Fruit fly (Drosophila melanogaster) whole organism, embryonic: ENCODE results near the gene CG10211.

Experiments used
- ATbp ChIP-seq: fragments of 200-800 bp; sonication (Bioruptor generic); optimal IDR thresholded peaks from 2 replicates; lab custom pipeline; 2017; ENCODE audit warnings: missing biosample characterization, mild to moderate bottlenecking, missing genetic modification characterization, missing genetic modification reagents
- Bdp1 ChIP-seq: fragments of 200-800 bp; sonication (Bioruptor generic); optimal IDR thresholded peaks from 3 replicates; lab custom pipeline; 2016; ENCODE audit warnings: missing biosample characterization, missing genetic modification characterization
- Bteb2 ChIP-seq: fragments of 200-800 bp; sonication (Bioruptor generic); optimal IDR thresholded peaks from 2 replicates; lab custom pipeline; 2016; ENCODE audit warnings: missing biosample characterization, missing genetic modification characterization
- CG1024 ChIP-seq: fragments of 200-800 bp; sonication (Bioruptor generic); IDR thresholded peaks from 2 replicates; pipeline ENCODE4 v1.3.6; 2022; ENCODE audit warnings: missing biosample characterization, missing genetic modification characterization
- CG10267 ChIP-seq: fragments of 200-800 bp; sonication (Bioruptor generic); optimal IDR thresholded peaks from 2 replicates; lab custom pipeline; 2018; ENCODE audit warnings: missing biosample characterization, mild to moderate bottlenecking, missing genetic modification characterization, moderate library complexity
- CG10462 ChIP-seq: fragments of 200-800 bp; sonication (Bioruptor generic); optimal IDR thresholded peaks from 2 replicates; lab custom pipeline; 2016; ENCODE audit warnings: missing biosample characterization, missing genetic modification characterization
- CG12219 ChIP-seq: fragments of 200-800 bp; sonication (Bioruptor generic); optimal IDR thresholded peaks from 3 replicates; lab custom pipeline; 2018; ENCODE audit warnings: missing biosample characterization, mild to moderate bottlenecking, missing genetic modification characterization
- CG13775 ChIP-seq: fragments of 200-800 bp; sonication (Bioruptor generic); optimal IDR thresholded peaks from 3 replicates; lab custom pipeline; 2017; ENCODE audit warnings: missing biosample characterization, mild to moderate bottlenecking, missing genetic modification characterization
- CG14710 ChIP-seq: fragments of 200-800 bp; sonication (Bioruptor generic); optimal IDR thresholded peaks from 3 replicates; lab custom pipeline; 2019; ENCODE audit warnings: missing biosample characterization, mild to moderate bottlenecking, missing genetic modification characterization, moderate library complexity
- CG15696 ChIP-seq: fragments of 200-800 bp; sonication (Bioruptor generic); optimal IDR thresholded peaks from 2 replicates; lab custom pipeline; 2019; ENCODE audit warnings: missing biosample characterization, mild to moderate bottlenecking, missing genetic modification characterization, moderate library complexity
- CG16813 ChIP-seq: fragments of 200-800 bp; sonication (Bioruptor generic); IDR thresholded peaks from 3 replicates; pipeline ENCODE4 v1.3.6; 2022; ENCODE audit warnings: missing biosample characterization, missing genetic modification characterization; ENCODE audit not compliant: partially characterized antibody
- CG17568 ChIP-seq: fragments of 200-800 bp; sonication (Bioruptor generic); optimal IDR thresholded peaks from 2 replicates; lab custom pipeline; 2018; ENCODE audit warnings: missing biosample characterization, mild to moderate bottlenecking, missing genetic modification characterization, moderate library complexity
- CG1792 ChIP-seq: fragments of 200-800 bp; sonication (Bioruptor generic); optimal IDR thresholded peaks from 2 replicates; lab custom pipeline; 2016; ENCODE audit warnings: missing biosample characterization, missing genetic modification characterization
- CG18599 ChIP-seq: fragments of 200-800 bp; sonication (Bioruptor generic); optimal IDR thresholded peaks from 3 replicates; lab custom pipeline; 2017; ENCODE audit warnings: missing biosample characterization, missing genetic modification characterization, mild to moderate bottlenecking, moderate library complexity, missing genetic modification reagents
- CG31224 ChIP-seq: fragments of 200-800 bp; sonication (Bioruptor generic); IDR thresholded peaks from 2 replicates; pipeline ENCODE4 v1.3.6; 2022; ENCODE audit warnings: missing biosample characterization, missing genetic modification characterization
- CG32767 ChIP-seq: fragments of 200-800 bp; sonication (Bioruptor generic); IDR thresholded peaks from 2 replicates; pipeline ENCODE4 v1.3.6; 2022; ENCODE audit warnings: missing biosample characterization, missing genetic modification characterization
- CG33213 ChIP-seq: fragments of 200-800 bp; sonication (Bioruptor generic); optimal IDR thresholded peaks from 3 replicates; lab custom pipeline; 2016; ENCODE audit warnings: missing biosample characterization, missing genetic modification characterization
- CG3838 ChIP-seq: fragments of 200-800 bp; sonication (Bioruptor generic); optimal IDR thresholded peaks from 3 replicates; lab custom pipeline; 2016; ENCODE audit warnings: missing biosample characterization, missing genetic modification characterization
- CG3995 ChIP-seq: fragments of 200-800 bp; sonication (Bioruptor generic); optimal IDR thresholded peaks from 3 replicates; lab custom pipeline; 2016; ENCODE audit warnings: missing biosample characterization, missing genetic modification characterization
- CG42726 ChIP-seq: fragments of 200-800 bp; sonication (Bioruptor generic); IDR thresholded peaks from 2 replicates; pipeline ENCODE4 v1.3.6; 2022; ENCODE audit warnings: missing biosample characterization, missing genetic modification characterization; ENCODE audit not compliant: partially characterized antibody
- CG9797 ChIP-seq: fragments of 200-800 bp; sonication (Bioruptor generic); optimal IDR thresholded peaks from 3 replicates; lab custom pipeline; 2018; ENCODE audit warnings: missing biosample characterization, mild to moderate bottlenecking, missing genetic modification characterization
- Camta ChIP-seq: fragments of 200-800 bp; sonication (Bioruptor generic); optimal IDR thresholded peaks from 2 replicates; lab custom pipeline; 2016; ENCODE audit warnings: missing biosample characterization, missing genetic modification characterization
- D ChIP-seq, 2 experiments: fragments of 200-800 bp in 1 of 2; fragments of >200 bp in 1 of 2; sonication (Bioruptor generic) in 1 of 2; optimal IDR thresholded peaks; 2 replicates in 1 of 2; 3 replicates in 1 of 2; lab custom pipeline; 2017; ENCODE audit warnings: mild to moderate bottlenecking in 1 of 2, missing biosample characterization in 1 of 2, missing genetic modification characterization in 1 of 2, missing genetic modification reagents in 1 of 2
- D19B ChIP-seq: fragments of 200-800 bp; sonication (Bioruptor generic); optimal IDR thresholded peaks from 2 replicates; lab custom pipeline; 2017; ENCODE audit warnings: missing biosample characterization, mild to moderate bottlenecking, missing genetic modification characterization
- Doc3 ChIP-seq: fragments of 200-800 bp; sonication (Bioruptor generic); IDR thresholded peaks from 3 replicates; pipeline ENCODE4 v1.3.6; 2022; ENCODE audit warnings: missing biosample characterization, missing genetic modification characterization; ENCODE audit not compliant: partially characterized antibody
- Ets65A ChIP-seq: fragments of 200-800 bp; sonication (Bioruptor generic); peaks from one replicate; lab custom pipeline; 2016; ENCODE audit warnings: missing biosample characterization, missing genetic modification characterization
- Gsc ChIP-seq: fragments of 200-800 bp; sonication (Bioruptor generic); IDR thresholded peaks from 2 replicates; pipeline ENCODE4 v1.3.6; 2022; ENCODE audit warnings: missing biosample characterization, missing genetic modification characterization
- HLH3B ChIP-seq: fragments of 200-800 bp; sonication (Bioruptor generic); IDR thresholded peaks from 2 replicates; pipeline ENCODE4 v1.3.6; 2022; ENCODE audit warnings: missing biosample characterization, missing genetic modification characterization
- Hr39 ChIP-seq: fragments of >200 bp; optimal IDR thresholded peaks from 2 replicates; lab custom pipeline; 2017
- NC2β ChIP-seq: fragments of 200-800 bp; sonication (Bioruptor generic); optimal IDR thresholded peaks from 2 replicates; lab custom pipeline; 2016; ENCODE audit warnings: missing biosample characterization, missing genetic modification characterization
- Oli ChIP-seq: fragments of 200-800 bp; sonication (Bioruptor generic); optimal IDR thresholded peaks from 2 replicates; lab custom pipeline; 2018; ENCODE audit warnings: missing biosample characterization, mild to moderate bottlenecking, missing genetic modification characterization, moderate library complexity
- Spps ChIP-seq: fragments of 200-800 bp; sonication (Bioruptor generic); optimal IDR thresholded peaks from 2 replicates; lab custom pipeline; 2018; ENCODE audit warnings: missing biosample characterization, mild to moderate bottlenecking, missing genetic modification characterization
- Ssrp ChIP-seq: fragments of 200-800 bp; sonication (Bioruptor generic); optimal IDR thresholded peaks from 2 replicates; lab custom pipeline; 2018; ENCODE audit warnings: missing biosample characterization, mild to moderate bottlenecking, missing genetic modification characterization, moderate library complexity
- Xbp1 ChIP-seq: fragments of 200-800 bp; sonication (Bioruptor generic); optimal IDR thresholded peaks from 3 replicates; lab custom pipeline; 2016; ENCODE audit warnings: missing biosample characterization, mild to moderate bottlenecking, missing genetic modification characterization
- al ChIP-seq: fragments of 200-800 bp; sonication (Bioruptor generic); IDR thresholded peaks from 2 replicates; pipeline ENCODE4 v1.3.6; 2022; ENCODE audit warnings: missing biosample characterization, missing genetic modification characterization
- ash1 ChIP-seq: fragments of 200-800 bp; sonication (Bioruptor generic); optimal IDR thresholded peaks from 2 replicates; lab custom pipeline; 2018; ENCODE audit warnings: missing biosample characterization, mild to moderate bottlenecking, missing genetic modification characterization
- bigmax ChIP-seq: fragments of 200-800 bp; sonication (Bioruptor generic); optimal IDR thresholded peaks from 2 replicates; lab custom pipeline; 2018; ENCODE audit warnings: missing biosample characterization, mild to moderate bottlenecking, missing genetic modification characterization
- bsh ChIP-seq, 2 experiments: fragments of 200-800 bp; sonication (Bioruptor generic); optimal IDR thresholded peaks; 2 replicates each; lab custom pipeline; 2017 to 2018; ENCODE audit warnings: mild to moderate bottlenecking in 2 of 2, missing biosample characterization in 2 of 2, missing genetic modification characterization in 2 of 2, moderate library complexity in 1 of 2
- da ChIP-seq: fragments of 200-800 bp; sonication (Bioruptor generic); optimal IDR thresholded peaks from 2 replicates; lab custom pipeline; 2016; ENCODE audit warnings: missing biosample characterization, missing genetic modification characterization
- gsb-n ChIP-seq: fragments of 200-800 bp; sonication (Bioruptor generic); optimal IDR thresholded peaks from 3 replicates; lab custom pipeline; 2018; ENCODE audit warnings: missing biosample characterization, mild to moderate bottlenecking, missing genetic modification characterization
- gt ChIP-seq: fragments of 200-800 bp; sonication (Bioruptor generic); IDR thresholded peaks from 2 replicates; pipeline ENCODE4 v1.3.6; 2022; ENCODE audit warnings: missing biosample characterization, missing genetic modification characterization
- inv ChIP-seq: fragments of 200-800 bp; sonication (Bioruptor generic); IDR thresholded peaks from 2 replicates; pipeline ENCODE4 v1.3.6; 2022; ENCODE audit warnings: missing biosample characterization, missing genetic modification characterization; ENCODE audit not compliant: partially characterized antibody
- lola ChIP-seq, 3 experiments: fragments of >200 bp in 2 of 3; fragments of 200-800 bp in 1 of 3; sonication (Bioruptor generic) in 1 of 3; optimal IDR thresholded peaks; 2 replicates each; lab custom pipeline; 2017 to 2019; ENCODE audit warnings: missing biosample characterization in 3 of 3, missing genetic modification characterization in 3 of 3, mild to moderate bottlenecking in 1 of 3, moderate library complexity in 1 of 3
- odd ChIP-seq: fragments of 200-800 bp; sonication (Bioruptor generic); optimal IDR thresholded peaks from 2 replicates; lab custom pipeline; 2017; ENCODE audit warnings: missing biosample characterization, mild to moderate bottlenecking, missing genetic modification characterization
- ro ChIP-seq: fragments of 200-800 bp; sonication (Bioruptor generic); IDR thresholded peaks from 2 replicates; pipeline ENCODE4 v1.3.6; 2022; ENCODE audit warnings: missing biosample characterization, missing genetic modification characterization
- row ChIP-seq: fragments of 200-800 bp; sonication (Bioruptor generic); IDR thresholded peaks from 3 replicates; pipeline ENCODE4 v1.3.6; 2022; ENCODE audit warnings: missing biosample characterization, missing genetic modification characterization
- sc ChIP-seq, 3 experiments: fragments of >200 bp in 2 of 3; fragments of 200-800 bp in 1 of 3; sonication (Bioruptor generic) in 1 of 3; optimal IDR thresholded peaks; 2 replicates in 2 of 3; 3 replicates in 1 of 3; lab custom pipeline; 2017; ENCODE audit warnings: mild to moderate bottlenecking in 1 of 3, missing biosample characterization in 1 of 3, missing genetic modification characterization in 1 of 3, missing genetic modification reagents in 1 of 3
- tll ChIP-seq, 2 experiments: fragments of 200-800 bp in 1 of 2; fragments of >200 bp in 1 of 2; sonication (Bioruptor generic) in 1 of 2; optimal IDR thresholded peaks; 2 replicates each; lab custom pipeline; 2017 to 2019; ENCODE audit warnings: missing biosample characterization in 2 of 2, missing genetic modification characterization in 2 of 2, mild to moderate bottlenecking in 1 of 2, moderate library complexity in 1 of 2
- zfh2 ChIP-seq: fragments of 200-800 bp; sonication (Bioruptor generic); optimal IDR thresholded peaks from 2 replicates; lab custom pipeline; 2016; ENCODE audit warnings: missing biosample characterization, missing genetic modification characterization

The CG10211 gene

dm6 chr2L:18477455-18477854 lies 39.8 kb upstream of the CG10211 start (continued):
- TF ChIP-seq Gsc (GFP tag; lab: Robert Waterston, UW) (no peak), odd (GFP tag; lab: Kevin White, UChicago) (peak; percentile 80), CG32767 (GFP tag; lab: Robert Waterston, UW) (peak; percentile 84), ash1 (no peak), ro (GFP tag; lab: Robert Waterston, UW) (peak; percentile 74), Ssrp (tag; lab: Kevin White, UChicago) (peak; percentile 92), zfh2 (GFP tag; lab: Kevin White, UChicago) (no peak), CG15696 (tag; lab: Kevin White, UChicago) (peak; percentile 90), CG31224 (GFP tag; lab: Robert Waterston, UW) (peak; percentile 82), CG10462 (GFP tag; lab: Kevin White, UChicago) (peak; percentile 75), CG17568 (peak; percentile 78), al (GFP tag; lab: Robert Waterston, UW) (peak; percentile 84), Oli (peak; percentile 90), Doc3 (GFP tag; lab: Robert Waterston, UW) (no peak), NC2β (peak; percentile 26), HLH3B (peak; percentile 96), Camta (GFP tag; lab: Kevin White, UChicago) (peak; percentile 59), D (optimal IDR thresholded peaks at IDR 0.05; lab: Kevin White, UChicago) (no peak), D (GFP tag; optimal IDR thresholded peaks at IDR 0.05; lab: Kevin White, UChicago) (peak; percentile 89), Xbp1 (GFP tag; lab: Kevin White, UChicago) (peak; percentile 89), CG18599 (GFP tag; lab: Kevin White, UChicago) (peak; percentile 86), Hr39 (lab: Kevin White, UChicago) (no peak), sc (optimal IDR thresholded peaks at IDR 0.05; lab: Kevin White, UChicago) (no peak), sc (GFP tag; optimal IDR thresholded peaks at IDR 0.05; lab: Kevin White, UChicago) (peak; percentile 88), CG9797 (GFP tag; lab: Kevin White, UChicago) (peak; percentile 7), ATbp (GFP tag; lab: Kevin White, UChicago) (peak; percentile 88), da (GFP tag; lab: Kevin White, UChicago) (no peak), CG13775 (GFP tag; lab: Kevin White, UChicago) (peak; percentile 81), CG3838 (GFP tag; lab: Kevin White, UChicago) (peak; percentile 48), bigmax (GFP tag; lab: Kevin White, UChicago) (no peak), bsh (GFP tag; optimal IDR thresholded peaks at IDR 0.05; lab: Kevin White, UChicago) (peak; percentile 8 to 97), Bteb2 (GFP tag; lab: Kevin White, UChicago) (no peak), CG14710 (peak; percentile 95), CG16813 (GFP tag; lab: Robert Waterston, UW) (no peak), CG10267 (tag; lab: Kevin White, UChicago) (peak; percentile 91), inv (GFP tag; lab: Robert Waterston, UW) (no peak), Ets65A (GFP tag; lab: Kevin White, UChicago) (peak; percentile 93), CG3995 (GFP tag; lab: Kevin White, UChicago) (no peak), gt (peak; percentile 77), CG1792 (GFP tag; lab: Kevin White, UChicago) (peak; percentile 26), CG1024 (peak; percentile 91), CG42726 (no peak), gsb-n (tag; lab: Kevin White, UChicago) (peak; percentile 97), Bdp1 (GFP tag; lab: Kevin White, UChicago) (no peak), CG12219 (GFP tag; lab: Kevin White, UChicago) (peak; percentile 80), CG33213 (GFP tag; lab: Kevin White, UChicago) (no peak), tll (GFP tag; optimal IDR thresholded peaks at IDR 0.05; lab: Kevin White, UChicago) (no peak), Spps (tag; lab: Kevin White, UChicago) (peak; percentile 94), D19B (GFP tag; lab: Kevin White, UChicago) (peak; percentile 24), lola (GFP tag; optimal IDR thresholded peaks at IDR 0.05; lab: Kevin White, UChicago) (peak in 1 of 3 experiments; percentile 95), row (GFP tag; lab: Robert Waterston, UW) (peak; percentile 94)
